Worm (Caenorhabditis elegans) whole organism, dauer: ENCODE results near the gene M70.5.
"Not testable (repeated sequence)": the region's sequence is repeated elsewhere in the genome, so short reads cannot be mapped to it uniquely, and the experiment has no call there.

Experiments
- unc-62 ChIP-seq: sonication (generic microtip); optimal IDR thresholded peaks from 2 replicates; lab custom pipeline; 2017; ENCODE audit warnings: missing biosample characterization, missing genetic modification reagents, missing genetic modification characterization

Gene M70.5

ce11 chrIV:2292119-2292518 is 16.7 kb upstream of the M70.5 start:
- no peak for TF ChIP-seq unc-62

- TF ChIP-seq unc-62, result no peak
Measured at ce11 chrIV:2284462-2285047, 9.1 kb upstream of the M70.5 start.

ce11 chrIV:2281353-2281976 is 6.0 kb upstream of the M70.5 start:
- TF ChIP-seq unc-62, result no peak

ce11 chrIV:2263564-2263963 is 11.9 kb downstream of the M70.5 start, which contains the start of gene famp-1:
Gene famp-1, minus strand, starts transcription at chrIV:2263664.
- no peak for TF ChIP-seq unc-62

ce11 chrIV:2253392-2254048 is 21.9 kb downstream of the M70.5 start:
- TF ChIP-seq unc-62, result no peak

ce11 chrIV:2246150-2246549 is 29.3 kb downstream of the M70.5 start:
- TF ChIP-seq unc-62, result no peak

ce11 chrIV:2245565-2245964 is 29.9 kb downstream of the M70.5 start, which contains the start of gene M70.1:
Gene M70.1, plus strand, starts transcription at chrIV:2245865.
- TF ChIP-seq unc-62, result not testable (repeated sequence)

- no peak for TF ChIP-seq unc-62
Measured at ce11 chrIV:2242349-2243088, 32.9 kb downstream of the M70.5 start, which contains the start of the genes M70.3 and M70.2. Gene M70.3, minus strand, starts transcription at chrIV:2242449. Gene M70.2, plus strand, starts transcription at chrIV:2243038.

- TF ChIP-seq unc-62, result no peak
Measured at ce11 chrIV:2236654-2237613, 38.5 kb downstream of the M70.5 start.

- TF ChIP-seq unc-62, result no peak
Measured at ce11 chrIV:2235983-2236382, 39.4 kb downstream of the M70.5 start.

ce11 chrIV:2228678-2229077 is 46.7 kb downstream of the M70.5 start:
- no peak for TF ChIP-seq unc-62

ce11 chrIV:2223685-2224084 is 51.7 kb downstream of the M70.5 start:
- no peak for TF ChIP-seq unc-62

- TF ChIP-seq unc-62, result no peak
Measured at ce11 chrIV:2223144-2223543, 52.3 kb downstream of the M70.5 start.

- no peak for TF ChIP-seq unc-62
Measured at ce11 chrIV:2222528-2222927, 52.9 kb downstream of the M70.5 start, which contains the start of gene fnip-2. Gene fnip-2, plus strand, starts transcription at chrIV:2222828.

ce11 chrIV:2221350-2221749 is 54.1 kb downstream of the M70.5 start:
- no peak for TF ChIP-seq unc-62

ce11 chrIV:2220896-2221295 is 54.5 kb downstream of the M70.5 start:
- TF ChIP-seq unc-62, result no peak
